Worm (Caenorhabditis elegans) whole organism, young adult: ENCODE data around the gene ZK1098.6.

Source experiments
- B0019.2 ChIP-seq: fragments of 200-800 bp; sonication (Bioruptor generic); conservative IDR thresholded peaks from 2 replicates; pipeline ENCODE4 v1.3.6; 2022; ENCODE audit warnings: missing genetic modification reagents, missing genetic modification characterization, missing compliant biosample characterization
- B0261.1 ChIP-seq: sonication (generic microtip); optimal IDR thresholded peaks from 2 replicates; lab custom pipeline; 2016; ENCODE audit warnings: mild to moderate bottlenecking, missing genetic modification characterization, moderate library complexity, missing compliant biosample characterization
- C17E4.6 ChIP-seq: fragments of 200-800 bp; sonication (Bioruptor generic); IDR thresholded peaks from 2 replicates; pipeline ENCODE4 v1.3.6; 2022; ENCODE audit warnings: missing genetic modification reagents, missing genetic modification characterization, missing compliant biosample characterization
- F22D6.2 ChIP-seq: sonication (generic microtip); optimal IDR thresholded peaks from 2 replicates; lab custom pipeline; 2016; ENCODE audit warnings: mild to moderate bottlenecking, missing genetic modification characterization, missing compliant biosample characterization
- F37B4.10 ChIP-seq: fragments of 200-800 bp; sonication (Bioruptor generic); IDR thresholded peaks from 2 replicates; pipeline ENCODE4 v1.3.6; 2022; ENCODE audit warnings: missing genetic modification characterization, missing compliant biosample characterization
- F49E8.2 ChIP-seq: sonication (generic microtip); optimal IDR thresholded peaks from 3 replicates; lab custom pipeline; 2017; ENCODE audit warnings: missing genetic modification characterization, mild to moderate bottlenecking, missing compliant biosample characterization, antibody characterized with exemption, moderate library complexity; ENCODE audit not compliant: insufficient read depth
- K12H6.12 ChIP-seq: fragments of 200-800 bp; sonication (Bioruptor generic); optimal IDR thresholded peaks from 2 replicates; lab custom pipeline; 2018; ENCODE audit warnings: mild to moderate bottlenecking, missing genetic modification characterization, missing compliant biosample characterization
- T07F8.4 ChIP-seq: sonication (generic microtip); optimal IDR thresholded peaks from 2 replicates; lab custom pipeline; 2016; ENCODE audit warnings: mild to moderate bottlenecking, missing genetic modification characterization, moderate library complexity, missing compliant biosample characterization
- T26A5.8 ChIP-seq: sonication (generic microtip); optimal IDR thresholded peaks from 2 replicates; lab custom pipeline; 2016; ENCODE audit warnings: missing genetic modification characterization, missing compliant biosample characterization
- Y53F4B.3 ChIP-seq: fragments of 200-800 bp; sonication (Bioruptor generic); IDR thresholded peaks from 2 replicates; pipeline ENCODE4 v1.3.6; 2022; ENCODE audit warnings: missing genetic modification reagents, missing genetic modification characterization, missing compliant biosample characterization
- Y56A3A.18 ChIP-seq: fragments of 200-800 bp; sonication (Bioruptor generic); IDR thresholded peaks from 2 replicates; pipeline ENCODE4 v1.3.6; 2022; ENCODE audit warnings: missing genetic modification reagents, missing genetic modification characterization, missing compliant biosample characterization
- attf-3 ChIP-seq: fragments of 200-800 bp; sonication (Bioruptor generic); conservative IDR thresholded peaks from 2 replicates; pipeline ENCODE4 v1.3.6; 2022; ENCODE audit warnings: missing genetic modification reagents, missing genetic modification characterization, missing compliant biosample characterization
- attf-5 ChIP-seq: fragments of 200-800 bp; sonication (Bioruptor generic); optimal IDR thresholded peaks from 2 replicates; lab custom pipeline; 2018; ENCODE audit warnings: mild to moderate bottlenecking, missing genetic modification characterization, missing compliant biosample characterization
- ccch-3 ChIP-seq: fragments of 200-800 bp; sonication (Bioruptor generic); optimal IDR thresholded peaks from 2 replicates; lab custom pipeline; 2018; ENCODE audit warnings: mild to moderate bottlenecking, missing genetic modification characterization, missing compliant biosample characterization
- cebp-1 ChIP-seq, 2 experiments: fragments of 200-800 bp in 1 of 2; sonication (Bioruptor generic) in 1 of 2; sonication (generic microtip) in 1 of 2; IDR thresholded peaks in 1 of 2; optimal IDR thresholded peaks in 1 of 2; 2 replicates each; pipeline versions ENCODE4 v1.3.6 to Lab custom; 2017 to 2022; ENCODE audit warnings: missing compliant biosample characterization in 2 of 2, missing genetic modification characterization in 2 of 2, mild to moderate bottlenecking in 1 of 2, missing genetic modification reagents in 1 of 2, moderate library complexity in 1 of 2
- ceh-100 ChIP-seq: fragments of 200-800 bp; sonication (Bioruptor generic); IDR thresholded peaks from 2 replicates; pipeline ENCODE4 v1.3.6; 2022; ENCODE audit warnings: missing genetic modification reagents, missing genetic modification characterization, missing compliant biosample characterization
- ceh-79 ChIP-seq: sonication (generic microtip); optimal IDR thresholded peaks from 2 replicates; lab custom pipeline; 2017; ENCODE audit warnings: mild to moderate bottlenecking, missing genetic modification characterization, missing compliant biosample characterization
- ceh-91 ChIP-seq: fragments of 200-800 bp; sonication (Bioruptor generic); IDR thresholded peaks from 2 replicates; pipeline ENCODE4 v1.3.6; 2022; ENCODE audit warnings: missing genetic modification reagents, missing genetic modification characterization, missing compliant biosample characterization
- dpff-1 ChIP-seq: sonication (generic microtip); optimal IDR thresholded peaks from 2 replicates; lab custom pipeline; 2017; ENCODE audit warnings: mild to moderate bottlenecking, missing genetic modification characterization, missing compliant biosample characterization
- dpl-1 ChIP-seq: fragments of 150-350 bp; optimal IDR thresholded peaks from 2 replicates; lab custom pipeline; 2014; ENCODE audit warnings: missing biosample characterization, missing genetic modification reagents, missing genetic modification characterization
- egl-18 ChIP-seq: fragments of 200-800 bp; sonication (Bioruptor generic); IDR thresholded peaks from 2 replicates; pipeline ENCODE4 v1.3.6; 2022; ENCODE audit warnings: missing genetic modification reagents, missing genetic modification characterization, missing compliant biosample characterization
- ets-4 ChIP-seq: fragments of 200-800 bp; sonication (Bioruptor generic); optimal IDR thresholded peaks from 2 replicates; lab custom pipeline; 2018; ENCODE audit warnings: mild to moderate bottlenecking, missing genetic modification characterization, missing compliant biosample characterization
- gei-17 ChIP-seq: fragments of 200-800 bp; sonication (Bioruptor generic); optimal IDR thresholded peaks from 2 replicates; lab custom pipeline; 2018; ENCODE audit warnings: mild to moderate bottlenecking, missing genetic modification characterization, missing compliant biosample characterization
- hlh-12 ChIP-seq: sonication (generic microtip); optimal IDR thresholded peaks from 2 replicates; lab custom pipeline; 2016; ENCODE audit warnings: missing genetic modification characterization, missing compliant biosample characterization
- hmg-1.2 ChIP-seq: fragments of 200-800 bp; sonication (Bioruptor generic); IDR thresholded peaks from 2 replicates; pipeline ENCODE4 v1.3.6; 2022; ENCODE audit warnings: missing genetic modification reagents, missing genetic modification characterization, missing compliant biosample characterization
- lag-1 ChIP-seq: fragments of 200-800 bp; sonication (Bioruptor generic); IDR thresholded peaks from 2 replicates; pipeline ENCODE4 v1.3.6; 2022; ENCODE audit warnings: missing genetic modification reagents, missing genetic modification characterization, missing compliant biosample characterization
- lin-26 ChIP-seq: fragments of 200-800 bp; sonication (Bioruptor generic); IDR thresholded peaks from 2 replicates; pipeline ENCODE4 v1.3.6; 2022; ENCODE audit warnings: missing genetic modification reagents, missing genetic modification characterization, missing compliant biosample characterization
- lin-35 ChIP-seq, 3 experiments: fragments of 150-350 bp in 2 of 3; sonication (generic microtip) in 1 of 3; optimal IDR thresholded peaks; 2 replicates each; lab custom pipeline; 2014 to 2018; ENCODE audit warnings: missing biosample characterization in 3 of 3, missing genetic modification characterization in 3 of 3, missing genetic modification reagents in 3 of 3
- lin-54 ChIP-seq: fragments of 200-800 bp; sonication (Bioruptor generic); optimal IDR thresholded peaks from 2 replicates; lab custom pipeline; 2018; ENCODE audit warnings: mild to moderate bottlenecking, missing genetic modification characterization, missing compliant biosample characterization
- lir-1 ChIP-seq: fragments of 200-800 bp; sonication (Bioruptor generic); conservative IDR thresholded peaks from 2 replicates; pipeline ENCODE4 v1.3.6; 2022; ENCODE audit warnings: missing genetic modification reagents, missing genetic modification characterization, missing compliant biosample characterization
- lsl-1 ChIP-seq: fragments of 200-800 bp; sonication (Bioruptor generic); optimal IDR thresholded peaks from 2 replicates; lab custom pipeline; 2018; ENCODE audit warnings: mild to moderate bottlenecking, missing genetic modification characterization, moderate library complexity, missing compliant biosample characterization
- madf-10 ChIP-seq: sonication (generic microtip); optimal IDR thresholded peaks from 2 replicates; lab custom pipeline; 2016; ENCODE audit warnings: mild to moderate bottlenecking, missing genetic modification characterization, missing compliant biosample characterization
- madf-6 ChIP-seq: fragments of 200-800 bp; sonication (Bioruptor generic); IDR thresholded peaks from 2 replicates; pipeline ENCODE4 v1.3.6; 2022; ENCODE audit warnings: missing genetic modification reagents, missing genetic modification characterization, missing compliant biosample characterization
- mxl-1 ChIP-seq: sonication (generic microtip); optimal IDR thresholded peaks from 2 replicates; lab custom pipeline; 2016; ENCODE audit warnings: missing genetic modification characterization, missing compliant biosample characterization
- nfyb-1 ChIP-seq: fragments of 200-800 bp; sonication (Bioruptor generic); IDR thresholded peaks from 2 replicates; pipeline ENCODE4 v1.3.6; 2022; ENCODE audit warnings: missing genetic modification reagents, missing genetic modification characterization, missing compliant biosample characterization
- nhr-120 ChIP-seq: fragments of 200-800 bp; sonication (Bioruptor generic); IDR thresholded peaks from 2 replicates; pipeline ENCODE4 v1.3.6; 2022; ENCODE audit warnings: missing genetic modification characterization, missing compliant biosample characterization
- pbrm-1 ChIP-seq: fragments of 200-800 bp; sonication (Bioruptor generic); IDR thresholded peaks from 2 replicates; pipeline ENCODE4 v1.3.6; 2022; ENCODE audit warnings: missing genetic modification reagents, missing genetic modification characterization, missing compliant biosample characterization
- pha-4 ChIP-seq: fragments of 150-350 bp; sonication (generic microtip); optimal IDR thresholded peaks from 2 replicates; lab custom pipeline; 2014; ENCODE audit warnings: missing biosample characterization, missing genetic modification reagents, missing genetic modification characterization
- repo-1 ChIP-seq: sonication (generic microtip); optimal IDR thresholded peaks from 2 replicates; lab custom pipeline; 2017; ENCODE audit warnings: mild to moderate bottlenecking, missing genetic modification characterization, missing compliant biosample characterization
- rpc-1 ChIP-seq, 2 experiments: fragments of 150-350 bp in 1 of 2; sonication (generic microtip) in 1 of 2; optimal IDR thresholded peaks; 2 replicates each; lab custom pipeline; 2014 to 2018; ENCODE audit warnings: missing biosample characterization in 1 of 2, missing genetic modification characterization in 1 of 2, missing genetic modification reagents in 1 of 2, missing genotype in 1 of 2
- sptf-2 ChIP-seq: fragments of 200-800 bp; sonication (Bioruptor generic); optimal IDR thresholded peaks from 2 replicates; lab custom pipeline; 2018; ENCODE audit warnings: mild to moderate bottlenecking, missing genetic modification characterization, missing compliant biosample characterization
- tbp1 ChIP-seq: fragments of 200-800 bp; sonication (Bioruptor generic); optimal IDR thresholded peaks from 2 replicates; lab custom pipeline; 2018; ENCODE audit warnings: mild to moderate bottlenecking, missing genetic modification characterization, missing compliant biosample characterization
- tbx-9 ChIP-seq: sonication (generic microtip); optimal IDR thresholded peaks from 2 replicates; lab custom pipeline; 2016; ENCODE audit warnings: borderline replicate concordance, missing genetic modification characterization, inconsistent platforms, missing compliant biosample characterization
- tlf-1 ChIP-seq: fragments of 200-800 bp; sonication (Bioruptor generic); optimal IDR thresholded peaks from 2 replicates; lab custom pipeline; 2018; ENCODE audit warnings: mild to moderate bottlenecking, missing genetic modification characterization, missing compliant biosample characterization
- zim-3 ChIP-seq: sonication (generic microtip); optimal IDR thresholded peaks from 2 replicates; lab custom pipeline; 2017; ENCODE audit warnings: mild to moderate bottlenecking, missing genetic modification characterization, moderate library complexity, missing compliant biosample characterization
- ztf-22 ChIP-seq: fragments of 200-800 bp; sonication (Bioruptor generic); optimal IDR thresholded peaks from 2 replicates; lab custom pipeline; 2018; ENCODE audit warnings: mild to moderate bottlenecking, missing genetic modification characterization, moderate library complexity, missing compliant biosample characterization
- ztf-3 ChIP-seq: fragments of 200-800 bp; sonication (Bioruptor generic); optimal IDR thresholded peaks from 2 replicates; lab custom pipeline; 2018; ENCODE audit warnings: mild to moderate bottlenecking, missing genetic modification characterization, missing compliant biosample characterization

ZK1098.6 gene

DNA sequence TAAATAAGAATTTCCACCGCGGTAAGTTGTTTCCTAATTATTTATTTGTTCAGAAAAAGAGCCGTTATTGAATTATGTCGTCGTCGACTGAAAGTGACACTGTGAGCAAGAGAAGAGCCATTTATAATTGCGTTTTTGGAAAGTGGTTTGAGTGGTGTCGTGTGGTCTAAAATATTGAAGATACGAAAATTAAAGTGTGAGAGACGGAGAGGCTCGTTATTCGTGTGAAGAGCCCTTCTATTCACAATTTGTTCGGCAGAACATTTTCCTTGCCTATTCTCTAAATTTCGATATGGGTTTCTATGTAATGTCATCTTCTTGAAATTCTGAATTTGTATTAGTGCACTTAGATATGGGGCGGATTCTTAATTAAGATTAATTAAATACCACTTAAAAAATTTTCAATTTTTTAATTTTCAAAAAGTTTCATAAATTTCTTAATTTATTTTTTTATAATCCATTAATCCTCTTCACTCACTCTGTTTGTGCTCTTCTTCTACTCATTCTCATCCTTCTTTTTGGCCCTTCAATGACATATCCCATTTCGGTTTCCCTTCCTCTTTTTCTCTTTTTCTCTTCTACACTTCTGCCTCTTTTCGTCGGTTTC, 17.1 kb upstream of the ZK1098.6 start (continued):
- TF ChIP-seq tlf-1 (GFP tag; lab: Kevin White, UChicago) (peak; percentile 77), attf-5 (GFP tag; lab: Kevin White, UChicago) (no peak), pbrm-1 (GFP tag; lab: Robert Waterston, UW) (peak; percentile 60; the same call in 1 of the 2 replicates), gei-17 (GFP tag; lab: Kevin White, UChicago) (peak; percentile 24), madf-10 (tag; lab: Kevin White, UChicago) (peak; percentile 33), C17E4.6 (no peak), ceh-79 (tag; lab: Kevin White, UChicago) (no peak), tbx-9 (tag; lab: Kevin White, UChicago) (no peak), Y56A3A.18 (0 out of 2 replicates have a peak, but pooled peaks have one; percentile 16), nfyb-1 (GFP tag; lab: Robert Waterston, UW) (no peak; the same call in 1 of the 2 replicates), lin-54 (GFP tag; lab: Kevin White, UChicago) (no peak), F37B4.10 (GFP tag; lab: Robert Waterston, UW) (0 out of 2 replicates have a peak, but pooled peaks have one; percentile 54), lin-35 (GFP tag; optimal IDR thresholded peaks at IDR 0.05; lab: Kevin White, UChicago) (peak in 1 of 3 experiments; percentile 51), dpl-1 (no peak), T26A5.8 (tag; lab: Kevin White, UChicago) (no peak), hlh-12 (tag; lab: Kevin White, UChicago) (no peak), B0261.1 (no peak), ets-4 (GFP tag; lab: Kevin White, UChicago) (no peak), ztf-22 (GFP tag; lab: Kevin White, UChicago) (no peak), repo-1 (tag; lab: Kevin White, UChicago) (peak; percentile 90), dpff-1 (tag; lab: Kevin White, UChicago) (no peak), egl-18 (GFP tag; lab: Robert Waterston, UW) (no peak), sptf-2 (GFP tag; lab: Kevin White, UChicago) (no peak), ceh-100 (GFP tag; lab: Robert Waterston, UW) (0 out of 2 replicates have a peak, but pooled peaks have one; percentile 12), lag-1 (GFP tag; lab: Robert Waterston, UW) (no peak), ccch-3 (GFP tag; lab: Kevin White, UChicago) (no peak), lin-26 (GFP tag; lab: Robert Waterston, UW) (0 out of 2 replicates have a peak, but pooled peaks have one; percentile 21), tbp1 (GFP tag; lab: Kevin White, UChicago) (no peak), madf-6 (GFP tag; lab: Robert Waterston, UW) (peak; percentile 49), lir-1 (GFP tag; lab: Robert Waterston, UW) (no peak), Y53F4B.3 (no peak), ztf-3 (GFP tag; lab: Kevin White, UChicago) (no peak), K12H6.12 (tag; lab: Kevin White, UChicago) (peak; percentile 12), rpc-1 (optimal IDR thresholded peaks at IDR 0.05; lab: Kevin White, UChicago) (no peak), rpc-1 (tag; optimal IDR thresholded peaks at IDR 0.05; lab: Kevin White, UChicago) (no peak), ceh-91 (GFP tag; lab: Robert Waterston, UW) (no peak), mxl-1 (tag; lab: Kevin White, UChicago) (no peak), pha-4 (tag; lab: Kevin White, UChicago) (no peak), F22D6.2 (tag; lab: Kevin White, UChicago) (no peak), attf-3 (no peak), zim-3 (tag; lab: Kevin White, UChicago) (no peak), nhr-120 (no peak), cebp-1 (GFP tag; IDR thresholded peaks at IDR 0.05; lab: Robert Waterston, UW) (no peak), cebp-1 (tag; optimal IDR thresholded peaks at IDR 0.05; lab: Kevin White, UChicago) (peak; percentile 45), T07F8.4 (no peak), F49E8.2 (tag; lab: Kevin White, UChicago) (no peak), lsl-1 (GFP tag; lab: Kevin White, UChicago) (no peak), B0019.2 (GFP tag; lab: Robert Waterston, UW) (0 out of 2 replicates have a peak, but pooled peaks have one; percentile 43), hmg-1.2 (GFP tag; lab: Robert Waterston, UW) (peak; percentile 11)
